1 fruit fly cellular context compared by ENCODE assay signal in genomic region chr3L:21321807-21322503, dm6.
TF ChIP-seq lines count a peak whose summit lies in the region.

No protein-coding gene starts in this region.

TF ChIP-seq in whole organism, embryonic, 481 proteins besides CTCF, POLR2A, EP300 and RAD21 (continued from another document):
- TF ChIP-seq ken (GFP tag; IDR thresholded peaks at IDR 0.05; lab: Robert Waterston, UW) (no peak), Nf-YB (GFP tag; optimal IDR thresholded peaks at IDR 0.05; lab: Kevin White, UChicago) (peak; percentile 8), jumu (GFP tag; optimal IDR thresholded peaks at IDR 0.05; lab: Kevin White, UChicago) (no peak), CG34376 (GFP tag; optimal IDR thresholded peaks at IDR 0.05; lab: Kevin White, UChicago) (peak; percentile 69), CG13424 (tag; optimal IDR thresholded peaks at IDR 0.05; lab: Kevin White, UChicago) (peak; percentile 53), abd-A (tag; optimal IDR thresholded peaks at IDR 0.05; lab: Kevin White, UChicago) (no peak), CG2678 (tag; optimal IDR thresholded peaks at IDR 0.05; lab: Kevin White, UChicago) (peak; percentile 79), CG12942 (GFP tag; optimal IDR thresholded peaks at IDR 0.05; lab: Kevin White, UChicago) (no peak), Med (GFP tag; lab: Kevin White, UChicago) (peak; percentile 2), Fer2 (tag; optimal IDR thresholded peaks at IDR 0.05; lab: Kevin White, UChicago) (no peak), ase (GFP tag; IDR thresholded peaks at IDR 0.05; lab: Robert Waterston, UW) (0 out of 3 replicates have a peak, but pooled peaks have one; percentile 27), CG10543 (GFP tag; optimal IDR thresholded peaks at IDR 0.05; lab: Kevin White, UChicago) (peak; percentile 47), CG16813 (GFP tag; IDR thresholded peaks at IDR 0.05; lab: Robert Waterston, UW; ENCODE audit: partially characterized antibody) (no peak), CG4730 (GFP tag; IDR thresholded peaks at IDR 0.05; lab: Robert Waterston, UW) (no peak), Hr51 (GFP tag; optimal IDR thresholded peaks at IDR 0.05; lab: Kevin White, UChicago) (peak in 1 of 2 experiments; percentile 51), CG12391 (tag; optimal IDR thresholded peaks at IDR 0.05; lab: Kevin White, UChicago) (peak; percentile 43), Sin3A (optimal IDR thresholded peaks at IDR 0.05; lab: Kevin White, UChicago) (no peak), ham (GFP tag; IDR thresholded peaks at IDR 0.05; lab: Robert Waterston, UW) (no peak), org-1 (GFP tag; optimal IDR thresholded peaks at IDR 0.05; lab: Kevin White, UChicago) (peak; percentile 5), Fer1 (GFP tag; optimal IDR thresholded peaks at IDR 0.05; lab: Kevin White, UChicago) (peak; percentile 78), hbn (GFP tag; IDR thresholded peaks at IDR 0.05; lab: Robert Waterston, UW; ENCODE audit: partially characterized antibody) (no peak), CG30403 (GFP tag; optimal IDR thresholded peaks at IDR 0.05; lab: Kevin White, UChicago) (peak; percentile 10), Lhr (GFP tag; optimal IDR thresholded peaks at IDR 0.05; lab: Kevin White, UChicago) (no peak), HHEX (GFP tag; optimal IDR thresholded peaks at IDR 0.05; lab: Kevin White, UChicago) (peak; percentile 36), sug (tag; optimal IDR thresholded peaks at IDR 0.05; lab: Kevin White, UChicago) (peak; percentile 41), tap (tag; optimal IDR thresholded peaks at IDR 0.05; lab: Kevin White, UChicago) (peak; percentile 0), Usf (GFP tag; optimal IDR thresholded peaks at IDR 0.05; lab: Kevin White, UChicago) (no peak), Lim3 (GFP tag; IDR thresholded peaks at IDR 0.05; lab: Robert Waterston, UW) (no peak), B-H2 (GFP tag; optimal IDR thresholded peaks at IDR 0.05; lab: Kevin White, UChicago) (peak; percentile 4), peb (GFP tag; IDR thresholded peaks at IDR 0.05; lab: Robert Waterston, UW) (no peak), CG3163 (GFP tag; optimal IDR thresholded peaks at IDR 0.05; lab: Kevin White, UChicago) (no peak), tna (GFP tag; IDR thresholded peaks at IDR 0.05; lab: Robert Waterston, UW; ENCODE audit: partially characterized antibody) (no peak), kay (GFP tag; optimal IDR thresholded peaks at IDR 0.05; lab: Kevin White, UChicago) (no peak), CG18599 (GFP tag; optimal IDR thresholded peaks at IDR 0.05; lab: Kevin White, UChicago) (peak; percentile 82), pan (optimal IDR thresholded peaks at IDR 0.05; lab: Kevin White, UChicago) (no peak), pan (GFP tag; optimal IDR thresholded peaks at IDR 0.05 in 1 of 2, IDR thresholded peaks at IDR 0.05 in 1 of 2) (no peak), CG9437 (GFP tag; optimal IDR thresholded peaks at IDR 0.05; lab: Kevin White, UChicago) (no peak), fu2 (GFP tag; optimal IDR thresholded peaks at IDR 0.05; lab: Kevin White, UChicago) (peak; percentile 14), CG15514 (GFP tag; optimal IDR thresholded peaks at IDR 0.05; lab: Kevin White, UChicago) (peak; percentile 49), lilli (GFP tag; optimal IDR thresholded peaks at IDR 0.05; lab: Kevin White, UChicago) (peak; percentile 37), ato (GFP tag; IDR thresholded peaks at IDR 0.05; lab: Robert Waterston, UW; ENCODE audit: partially characterized antibody) (no peak), Deaf1 (tag; optimal IDR thresholded peaks at IDR 0.05; lab: Kevin White, UChicago) (peak; percentile 95), Drgx (GFP tag; IDR thresholded peaks at IDR 0.05; lab: Robert Waterston, UW) (no peak), ttk (GFP tag; IDR thresholded peaks at IDR 0.05; lab: Robert Waterston, UW) (no peak), so (GFP tag; IDR thresholded peaks at IDR 0.05; lab: Robert Waterston, UW) (no peak), CG1529 (GFP tag; optimal IDR thresholded peaks at IDR 0.05; lab: Kevin White, UChicago) (no peak), Meics (GFP tag; optimal IDR thresholded peaks at IDR 0.05; lab: Kevin White, UChicago) (peak; percentile 69), dmrt99B (tag; optimal IDR thresholded peaks at IDR 0.05; lab: Kevin White, UChicago) (peak; percentile 56), Dip2 (GFP tag; IDR thresholded peaks at IDR 0.05; lab: Robert Waterston, UW) (no peak), Hsf (GFP tag; optimal IDR thresholded peaks at IDR 0.05; lab: Kevin White, UChicago) (peak; percentile 0), pho (GFP tag; optimal IDR thresholded peaks at IDR 0.05; lab: Kevin White, UChicago) (peak; percentile 28), CG14441 (GFP tag; IDR thresholded peaks at IDR 0.05; lab: Robert Waterston, UW) (no peak), HLH3B (GFP tag; IDR thresholded peaks at IDR 0.05; lab: Robert Waterston, UW) (no peak), sens (GFP tag; lab: Kevin White, UChicago) (peak; percentile 70), CG3838 (GFP tag; optimal IDR thresholded peaks at IDR 0.05; lab: Kevin White, UChicago) (no peak), CG16779 (GFP tag; IDR thresholded peaks at IDR 0.05; lab: Robert Waterston, UW) (no peak), Dek (tag; optimal IDR thresholded peaks at IDR 0.05; lab: Kevin White, UChicago) (peak; percentile 44), CG8924 (tag; optimal IDR thresholded peaks at IDR 0.05; lab: Kevin White, UChicago) (peak; percentile 19), CG10565 (GFP tag; optimal IDR thresholded peaks at IDR 0.05; lab: Kevin White, UChicago) (no peak), NfI (GFP tag; optimal IDR thresholded peaks at IDR 0.05; lab: Kevin White, UChicago) (peak; percentile 57), CG12769 (tag; optimal IDR thresholded peaks at IDR 0.05; lab: Kevin White, UChicago) (peak; percentile 49), HmgD (GFP tag; optimal IDR thresholded peaks at IDR 0.05; lab: Kevin White, UChicago) (no peak), CG17328 (GFP tag; IDR thresholded peaks at IDR 0.05; lab: Robert Waterston, UW) (no peak), CG3847 (GFP tag; IDR thresholded peaks at IDR 0.05; lab: Robert Waterston, UW) (peak; percentile 36; the same call in 1 of the 2 replicates), CG14667 (GFP tag; IDR thresholded peaks at IDR 0.05; lab: Robert Waterston, UW) (no peak), CG17568 (GFP tag; optimal IDR thresholded peaks at IDR 0.05; lab: Kevin White, UChicago) (peak; percentile 46), sima (GFP tag; optimal IDR thresholded peaks at IDR 0.05; lab: Kevin White, UChicago) (no peak), CG2712 (tag; optimal IDR thresholded peaks at IDR 0.05; lab: Kevin White, UChicago) (no peak), CG11504 (tag; optimal IDR thresholded peaks at IDR 0.05; lab: Kevin White, UChicago) (peak; percentile 54), rib (GFP tag; IDR thresholded peaks at IDR 0.05; lab: Robert Waterston, UW) (no peak), seq (GFP tag; IDR thresholded peaks at IDR 0.05; lab: Robert Waterston, UW) (0 out of 2 replicates have a peak, but pooled peaks have one; percentile 11), CG32532 (GFP tag; IDR thresholded peaks at IDR 0.05; lab: Robert Waterston, UW) (no peak), onecut (GFP tag; IDR thresholded peaks at IDR 0.05; lab: Robert Waterston, UW) (no peak), unc-4 (GFP tag; IDR thresholded peaks at IDR 0.05; lab: Robert Waterston, UW; ENCODE audit: partially characterized antibody) (0 out of 2 replicates have a peak, but pooled peaks have one; percentile 13), H15 (GFP tag; IDR thresholded peaks at IDR 0.05; lab: Robert Waterston, UW) (no peak), CG13894 (tag; optimal IDR thresholded peaks at IDR 0.05; lab: Kevin White, UChicago) (peak; percentile 59), CG7357 (GFP tag; IDR thresholded peaks at IDR 0.05; lab: Robert Waterston, UW) (no peak), CkIIα-i1 (GFP tag; IDR thresholded peaks at IDR 0.05; lab: Robert Waterston, UW) (no peak), CG9817 (tag; optimal IDR thresholded peaks at IDR 0.05; lab: Kevin White, UChicago) (no peak), CG34224 (GFP tag; IDR thresholded peaks at IDR 0.05; lab: Robert Waterston, UW; ENCODE audit: partially characterized antibody) (no peak), CG6254 (GFP tag; optimal IDR thresholded peaks at IDR 0.05; lab: Kevin White, UChicago) (no peak), CG31365 (tag; optimal IDR thresholded peaks at IDR 0.05; lab: Kevin White, UChicago) (no peak), crp (GFP tag; optimal IDR thresholded peaks at IDR 0.05; lab: Kevin White, UChicago) (no peak), CG12299 (tag; optimal IDR thresholded peaks at IDR 0.05; lab: Kevin White, UChicago) (no peak), Dad (GFP tag; optimal IDR thresholded peaks at IDR 0.05; lab: Kevin White, UChicago) (no peak), Antp (GFP tag; optimal IDR thresholded peaks at IDR 0.05; lab: Kevin White, UChicago) (no peak), CG6683 (GFP tag; optimal IDR thresholded peaks at IDR 0.05; lab: Kevin White, UChicago) (no peak), gsb (GFP tag; IDR thresholded peaks at IDR 0.05; lab: Robert Waterston, UW) (no peak), CG7786 (GFP tag; optimal IDR thresholded peaks at IDR 0.05; lab: Kevin White, UChicago) (no peak), usp (GFP tag; optimal IDR thresholded peaks at IDR 0.05; lab: Kevin White, UChicago) (no peak), fd3F (GFP tag; optimal IDR thresholded peaks at IDR 0.05; lab: Kevin White, UChicago) (peak; percentile 28), CG14860 (GFP tag; IDR thresholded peaks at IDR 0.05; lab: Robert Waterston, UW; ENCODE audit: partially characterized antibody) (no peak), nerfin-1 (tag; optimal IDR thresholded peaks at IDR 0.05; lab: Kevin White, UChicago) (no peak), CG3281 (GFP tag; optimal IDR thresholded peaks at IDR 0.05; lab: Kevin White, UChicago) (peak; percentile 70), CG11723 (GFP tag; optimal IDR thresholded peaks at IDR 0.05; lab: Kevin White, UChicago) (no peak), pzg (GFP tag; optimal IDR thresholded peaks at IDR 0.05; lab: Kevin White, UChicago) (no peak), tin (GFP tag; optimal IDR thresholded peaks at IDR 0.05; lab: Kevin White, UChicago) (no peak), ci (GFP tag; IDR thresholded peaks at IDR 0.05; lab: Robert Waterston, UW) (no peak), TFAM (GFP tag; optimal IDR thresholded peaks at IDR 0.05; lab: Kevin White, UChicago) (no peak), Poxn (GFP tag; IDR thresholded peaks at IDR 0.05; lab: Robert Waterston, UW) (no peak), CG14710 (tag; optimal IDR thresholded peaks at IDR 0.05; lab: Kevin White, UChicago) (no peak), CG10147 (GFP tag; optimal IDR thresholded peaks at IDR 0.05; lab: Kevin White, UChicago) (peak; percentile 27), dati (GFP tag; IDR thresholded peaks at IDR 0.05; lab: Robert Waterston, UW) (no peak), fd102C (GFP tag; optimal IDR thresholded peaks at IDR 0.05; lab: Kevin White, UChicago) (no peak), CG6765 (GFP tag; optimal IDR thresholded peaks at IDR 0.05; lab: Kevin White, UChicago) (peak; percentile 49), CG4404 (GFP tag; IDR thresholded peaks at IDR 0.05; lab: Robert Waterston, UW) (no peak), CG6813 (GFP tag; optimal IDR thresholded peaks at IDR 0.05; lab: Kevin White, UChicago) (peak; percentile 43), CG12219 (GFP tag; optimal IDR thresholded peaks at IDR 0.05; lab: Kevin White, UChicago) (no peak), ind (GFP tag; optimal IDR thresholded peaks at IDR 0.05; lab: Kevin White, UChicago) (peak; percentile 11), CG12744 (GFP tag; optimal IDR thresholded peaks at IDR 0.05; lab: Kevin White, UChicago) (no peak), CG18476 (GFP tag; optimal IDR thresholded peaks at IDR 0.05; lab: Kevin White, UChicago) (no peak), CG33213 (GFP tag; optimal IDR thresholded peaks at IDR 0.05; lab: Kevin White, UChicago) (no peak), otp (GFP tag; IDR thresholded peaks at IDR 0.05; lab: Robert Waterston, UW) (no peak), CG7372 (GFP tag; IDR thresholded peaks at IDR 0.05; lab: Robert Waterston, UW) (no peak), B-H1 (GFP tag; IDR thresholded peaks at IDR 0.05; lab: Robert Waterston, UW) (no peak), CG7928 (GFP tag; optimal IDR thresholded peaks at IDR 0.05; lab: Kevin White, UChicago) (no peak), lab (GFP tag; optimal IDR thresholded peaks at IDR 0.05; lab: Kevin White, UChicago) (peak; percentile 73), CG2120 (GFP tag; optimal IDR thresholded peaks at IDR 0.05; lab: Kevin White, UChicago) (peak; percentile 68)
